Worm (Caenorhabditis elegans) whole organism, young adult: ENCODE measurements around the gene snx-6.

ENCODE experiments used
- D2030.7 ChIP-seq: fragments of 200-800 bp; sonication (Bioruptor generic); IDR thresholded peaks from 2 replicates; pipeline ENCODE4 v1.3.6; 2022; ENCODE audit warnings: missing genetic modification reagents, missing genetic modification characterization, missing compliant biosample characterization
- F23B12.7 ChIP-seq: sonication (generic microtip); optimal IDR thresholded peaks from 2 replicates; lab custom pipeline; 2017; ENCODE audit warnings: missing genetic modification characterization, mild to moderate bottlenecking, missing compliant biosample characterization, antibody characterized with exemption, moderate library complexity; ENCODE audit not compliant: insufficient read depth
- F33H1.4 ChIP-seq: fragments of 200-800 bp; sonication (Bioruptor generic); IDR thresholded peaks from 2 replicates; pipeline ENCODE4 v1.3.6; 2022; ENCODE audit warnings: missing genetic modification reagents, missing genetic modification characterization, missing compliant biosample characterization
- F39B2.1 ChIP-seq: fragments of 200-800 bp; sonication (Bioruptor generic); IDR thresholded peaks from 2 replicates; pipeline ENCODE4 v1.3.6; 2022; ENCODE audit warnings: missing genetic modification reagents, missing genetic modification characterization, missing compliant biosample characterization
- F55B11.4 ChIP-seq: sonication (generic microtip); optimal IDR thresholded peaks from 2 replicates; lab custom pipeline; 2016; ENCODE audit warnings: missing compliant biosample characterization, missing genetic modification characterization, borderline replicate concordance; ENCODE audit not compliant: insufficient read depth
- F57C9.4 ChIP-seq: sonication (generic microtip); optimal IDR thresholded peaks from 2 replicates; lab custom pipeline; 2017; ENCODE audit warnings: mild to moderate bottlenecking, missing genetic modification characterization, missing compliant biosample characterization
- K12H6.12 ChIP-seq: fragments of 200-800 bp; sonication (Bioruptor generic); optimal IDR thresholded peaks from 2 replicates; lab custom pipeline; 2018; ENCODE audit warnings: mild to moderate bottlenecking, missing genetic modification characterization, missing compliant biosample characterization
- Y53F4B.3 ChIP-seq: fragments of 200-800 bp; sonication (Bioruptor generic); IDR thresholded peaks from 2 replicates; pipeline ENCODE4 v1.3.6; 2022; ENCODE audit warnings: missing genetic modification reagents, missing genetic modification characterization, missing compliant biosample characterization
- Y53G8AR.9 ChIP-seq: fragments of 200-800 bp; sonication (Bioruptor generic); conservative IDR thresholded peaks from 2 replicates; pipeline ENCODE4 v1.3.6; 2022; ENCODE audit warnings: missing genetic modification reagents, missing genetic modification characterization, missing compliant biosample characterization
- Y56A3A.18 ChIP-seq: fragments of 200-800 bp; sonication (Bioruptor generic); IDR thresholded peaks from 2 replicates; pipeline ENCODE4 v1.3.6; 2022; ENCODE audit warnings: missing genetic modification reagents, missing genetic modification characterization, missing compliant biosample characterization
- ama-1 ChIP-seq, 3 experiments: fragments of 150-350 bp in 1 of 3; sonication (generic microtip) in 2 of 3; optimal IDR thresholded peaks; 2 replicates each; lab custom pipeline; 2014 to 2018; ENCODE audit warnings: missing biosample characterization in 2 of 3, missing genetic modification characterization in 2 of 3, missing genetic modification reagents in 2 of 3
- ceh-100 ChIP-seq: fragments of 200-800 bp; sonication (Bioruptor generic); IDR thresholded peaks from 2 replicates; pipeline ENCODE4 v1.3.6; 2022; ENCODE audit warnings: missing genetic modification reagents, missing genetic modification characterization, missing compliant biosample characterization
- ceh-58 ChIP-seq: fragments of 200-800 bp; sonication (Bioruptor generic); IDR thresholded peaks from 2 replicates; pipeline ENCODE4 v1.3.6; 2022; ENCODE audit warnings: missing genetic modification characterization, missing compliant biosample characterization
- ceh-79 ChIP-seq: sonication (generic microtip); optimal IDR thresholded peaks from 2 replicates; lab custom pipeline; 2017; ENCODE audit warnings: mild to moderate bottlenecking, missing genetic modification characterization, missing compliant biosample characterization
- ceh-91 ChIP-seq: fragments of 200-800 bp; sonication (Bioruptor generic); IDR thresholded peaks from 2 replicates; pipeline ENCODE4 v1.3.6; 2022; ENCODE audit warnings: missing genetic modification reagents, missing genetic modification characterization, missing compliant biosample characterization
- dpl-1 ChIP-seq: fragments of 150-350 bp; optimal IDR thresholded peaks from 2 replicates; lab custom pipeline; 2014; ENCODE audit warnings: missing biosample characterization, missing genetic modification reagents, missing genetic modification characterization
- efl-1 ChIP-seq: fragments of 150-350 bp; optimal IDR thresholded peaks from 2 replicates; lab custom pipeline; 2014; ENCODE audit warnings: missing biosample characterization, missing genetic modification reagents, missing genetic modification characterization
- egl-18 ChIP-seq: fragments of 200-800 bp; sonication (Bioruptor generic); IDR thresholded peaks from 2 replicates; pipeline ENCODE4 v1.3.6; 2022; ENCODE audit warnings: missing genetic modification reagents, missing genetic modification characterization, missing compliant biosample characterization
- egl-44 ChIP-seq: fragments of 200-800 bp; sonication (Bioruptor generic); IDR thresholded peaks from 2 replicates; pipeline ENCODE4 v1.3.6; 2022; ENCODE audit warnings: missing genetic modification reagents, missing genetic modification characterization, missing compliant biosample characterization
- egrh-3 ChIP-seq: fragments of 200-800 bp; sonication (Bioruptor generic); IDR thresholded peaks from 2 replicates; pipeline ENCODE4 v1.3.6; 2022; ENCODE audit warnings: missing genetic modification reagents, missing genetic modification characterization, missing compliant biosample characterization
- ekl-4 ChIP-seq: fragments of 200-800 bp; sonication (Bioruptor generic); IDR thresholded peaks from 2 replicates; pipeline ENCODE4 v1.3.6; 2022; ENCODE audit warnings: missing genetic modification reagents, missing genetic modification characterization, missing compliant biosample characterization
- gei-17 ChIP-seq: fragments of 200-800 bp; sonication (Bioruptor generic); optimal IDR thresholded peaks from 2 replicates; lab custom pipeline; 2018; ENCODE audit warnings: mild to moderate bottlenecking, missing genetic modification characterization, missing compliant biosample characterization
- hlh-12 ChIP-seq: sonication (generic microtip); optimal IDR thresholded peaks from 2 replicates; lab custom pipeline; 2016; ENCODE audit warnings: missing genetic modification characterization, missing compliant biosample characterization
- hrde-1 ChIP-seq: sonication (generic microtip); optimal IDR thresholded peaks from 2 replicates; lab custom pipeline; 2016; ENCODE audit warnings: missing genetic modification characterization, mild to moderate bottlenecking, missing compliant biosample characterization, moderate library complexity, missing genotype, missing genetic modification reagents, borderline replicate concordance
- let-607 ChIP-seq, 2 experiments: fragments of 200-800 bp in 1 of 2; sonication (Bioruptor generic) in 1 of 2; sonication (generic microtip) in 1 of 2; optimal IDR thresholded peaks; 2 replicates each; lab custom pipeline; 2016 to 2018; ENCODE audit warnings: mild to moderate bottlenecking in 2 of 2, missing compliant biosample characterization in 2 of 2, missing genetic modification characterization in 2 of 2, moderate library complexity in 2 of 2, missing genotype in 1 of 2
- lsl-1 ChIP-seq: fragments of 200-800 bp; sonication (Bioruptor generic); optimal IDR thresholded peaks from 2 replicates; lab custom pipeline; 2018; ENCODE audit warnings: mild to moderate bottlenecking, missing genetic modification characterization, moderate library complexity, missing compliant biosample characterization
- lsy-27 ChIP-seq: sonication (generic microtip); optimal IDR thresholded peaks from 2 replicates; lab custom pipeline; 2017; ENCODE audit warnings: missing genetic modification characterization, mild to moderate bottlenecking, missing compliant biosample characterization, antibody characterized with exemption, missing genotype, borderline replicate concordance; ENCODE audit not compliant: insufficient read depth
- madf-3 ChIP-seq: fragments of 200-800 bp; sonication (Bioruptor generic); IDR thresholded peaks from 2 replicates; pipeline ENCODE4 v1.3.6; 2022; ENCODE audit warnings: missing genetic modification reagents, missing genetic modification characterization, missing compliant biosample characterization
- madf-8 ChIP-seq: fragments of 200-800 bp; sonication (Bioruptor generic); conservative IDR thresholded peaks from 2 replicates; pipeline ENCODE4 v1.3.6; 2022; ENCODE audit warnings: missing genetic modification reagents, missing genetic modification characterization, missing compliant biosample characterization
- mxl-1 ChIP-seq: sonication (generic microtip); optimal IDR thresholded peaks from 2 replicates; lab custom pipeline; 2016; ENCODE audit warnings: missing genetic modification characterization, missing compliant biosample characterization
- nhr-27 ChIP-seq: fragments of 200-800 bp; sonication (Bioruptor generic); optimal IDR thresholded peaks from 2 replicates; lab custom pipeline; 2018; ENCODE audit warnings: mild to moderate bottlenecking, missing genetic modification characterization, moderate library complexity, missing compliant biosample characterization
- pha-4 ChIP-seq: fragments of 150-350 bp; sonication (generic microtip); optimal IDR thresholded peaks from 2 replicates; lab custom pipeline; 2014; ENCODE audit warnings: missing biosample characterization, missing genetic modification reagents, missing genetic modification characterization
- snpc-3.4 ChIP-seq: sonication (generic microtip); optimal IDR thresholded peaks from 2 replicates; lab custom pipeline; 2017; ENCODE audit warnings: missing genetic modification characterization, mild to moderate bottlenecking, missing compliant biosample characterization, antibody characterized with exemption, moderate library complexity, missing genotype, missing genetic modification reagents
- snpc-4 ChIP-seq, 5 experiments: fragments of 150-350 bp in 1 of 5; sonication (generic microtip) in 4 of 5; optimal IDR thresholded peaks; 2 replicates each; lab custom pipeline; 2014 to 2018; ENCODE audit warnings: missing genetic modification characterization in 5 of 5, missing biosample characterization in 3 of 5, antibody characterized with exemption in 2 of 5, mild to moderate bottlenecking in 2 of 5, missing compliant biosample characterization in 2 of 5, missing genotype in 2 of 5, moderate library complexity in 2 of 5, missing genetic modification reagents in 1 of 5
- xnd-1 ChIP-seq: sonication (generic microtip); optimal IDR thresholded peaks from 2 replicates; lab custom pipeline; 2016; ENCODE audit warnings: missing genotype, missing genetic modification reagents, missing genetic modification characterization, missing compliant biosample characterization
- zfh-2 ChIP-seq: fragments of 200-800 bp; sonication (Bioruptor generic); conservative IDR thresholded peaks from 2 replicates; pipeline ENCODE4 v1.3.6; 2022; ENCODE audit warnings: missing genetic modification reagents, missing genetic modification characterization, missing compliant biosample characterization
- ztf-25 ChIP-seq: fragments of 200-800 bp; sonication (Bioruptor generic); IDR thresholded peaks from 2 replicates; pipeline ENCODE4 v1.3.6; 2022; ENCODE audit warnings: missing genetic modification reagents, missing genetic modification characterization, missing compliant biosample characterization
- ztf-26 ChIP-seq: sonication (generic microtip); optimal IDR thresholded peaks from 2 replicates; lab custom pipeline; 2017; ENCODE audit warnings: missing genetic modification characterization, missing compliant biosample characterization

snx-6 gene

ce11 chrV:17962500-17962899, 17.4 kb downstream of the snx-6 start (continued):
- no peak for TF ChIP-seq ceh-91
- no peak for TF ChIP-seq Y53F4B.3
- TF ChIP-seq xnd-1 (tag; lab: Kevin White, UChicago): no peak
- TF ChIP-seq ceh-100: no peak
- TF ChIP-seq ceh-58 (GFP tag; lab: Robert Waterston, UW): 0 out of 2 replicates have a peak, but pooled peaks have one; percentile 68
- no peak for TF ChIP-seq K12H6.12 (tag; lab: Kevin White, UChicago)
- TF ChIP-seq hrde-1 (tag; lab: Kevin White, UChicago): no peak
- no peak for TF ChIP-seq Y56A3A.18 (GFP tag; lab: Robert Waterston, UW)
- TF ChIP-seq zfh-2 (GFP tag; lab: Robert Waterston, UW): peak; percentile 85
- TF ChIP-seq egl-44 (GFP tag; lab: Robert Waterston, UW): no peak

ce11 chrV:17956109-17956508, 23.8 kb downstream of the snx-6 start:
- no peak for TF ChIP-seq hlh-12 (tag; lab: Kevin White, UChicago)
- TF ChIP-seq zfh-2 (GFP tag; lab: Robert Waterston, UW): peak; percentile 44; the same call in 1 of the 2 replicates
- peak; percentile 57; the same call in 1 of the 2 replicates for TF ChIP-seq egrh-3 (GFP tag; lab: Robert Waterston, UW)

ce11 chrV:17952280-17952679, 27.6 kb downstream of the snx-6 start:
- TF ChIP-seq ztf-25 (GFP tag; lab: Robert Waterston, UW) (0 out of 2 replicates have a peak, but pooled peaks have one; percentile 16), zfh-2 (GFP tag; lab: Robert Waterston, UW) (peak; percentile 51; the same call in 1 of the 2 replicates), gei-17 (GFP tag; lab: Kevin White, UChicago) (no peak)

ce11 chrV:17951172-17951999, 28.5 kb downstream of the snx-6 start, which contains the start of gene Y59A8B.24:
Gene Y59A8B.24, plus strand, starts transcription at chrV:17951949.
- TF ChIP-seq D2030.7 (0 out of 2 replicates have a peak, but pooled peaks have one; percentile 29), lsl-1 (GFP tag; lab: Kevin White, UChicago) (peak; percentile 21), mxl-1 (tag; lab: Kevin White, UChicago) (no peak), F33H1.4 (GFP tag; lab: Robert Waterston, UW) (peak; percentile 9; the same call in 1 of the 2 replicates), F57C9.4 (no peak), F23B12.7 (tag; lab: Kevin White, UChicago) (peak; percentile 28), ztf-26 (peak; percentile 86), F55B11.4 (tag; lab: Kevin White, UChicago) (no peak), nhr-27 (tag; lab: Kevin White, UChicago) (no peak), dpl-1 (GFP tag; lab: Kevin White, UChicago) (no peak), madf-8 (GFP tag; lab: Robert Waterston, UW) (no peak), lsy-27 (tag; lab: Kevin White, UChicago) (peak; percentile 14), efl-1 (no peak), ceh-91 (peak; percentile 48; the same call in 1 of the 2 replicates), ceh-79 (tag; lab: Kevin White, UChicago) (no peak), F39B2.1 (GFP tag; lab: Robert Waterston, UW) (no peak), snpc-4 (GFP tag; optimal IDR thresholded peaks at IDR 0.05; lab: Kevin White, UChicago) (peak; percentile 32), snpc-4 (tag; optimal IDR thresholded peaks at IDR 0.05; lab: Kevin White, UChicago) (peak; percentile 30 to 83 (median 70)), egl-18 (GFP tag; lab: Robert Waterston, UW) (no peak), let-607 (tag; optimal IDR thresholded peaks at IDR 0.05; lab: Kevin White, UChicago) (peak; percentile 41 to 75), pha-4 (no peak), snpc-3.4 (tag; lab: Kevin White, UChicago) (no peak), ama-1 (optimal IDR thresholded peaks at IDR 0.05; lab: Kevin White, UChicago) (peak; percentile 60), ama-1 (GFP tag; optimal IDR thresholded peaks at IDR 0.05; lab: Kevin White, UChicago) (peak in 1 of 2 experiments; percentile 8), Y53G8AR.9 (GFP tag; lab: Robert Waterston, UW) (peak; percentile 83; the same call in 1 of the 2 replicates), ceh-58 (GFP tag; lab: Robert Waterston, UW) (no peak), ekl-4 (GFP tag; lab: Robert Waterston, UW) (peak; percentile 90), madf-3 (GFP tag; lab: Robert Waterston, UW) (peak; percentile 97)
